Fruit fly (Drosophila melanogaster): Measurements from ENCODE around the gene Nf-YC.

Nf-YC gene

DNA sequence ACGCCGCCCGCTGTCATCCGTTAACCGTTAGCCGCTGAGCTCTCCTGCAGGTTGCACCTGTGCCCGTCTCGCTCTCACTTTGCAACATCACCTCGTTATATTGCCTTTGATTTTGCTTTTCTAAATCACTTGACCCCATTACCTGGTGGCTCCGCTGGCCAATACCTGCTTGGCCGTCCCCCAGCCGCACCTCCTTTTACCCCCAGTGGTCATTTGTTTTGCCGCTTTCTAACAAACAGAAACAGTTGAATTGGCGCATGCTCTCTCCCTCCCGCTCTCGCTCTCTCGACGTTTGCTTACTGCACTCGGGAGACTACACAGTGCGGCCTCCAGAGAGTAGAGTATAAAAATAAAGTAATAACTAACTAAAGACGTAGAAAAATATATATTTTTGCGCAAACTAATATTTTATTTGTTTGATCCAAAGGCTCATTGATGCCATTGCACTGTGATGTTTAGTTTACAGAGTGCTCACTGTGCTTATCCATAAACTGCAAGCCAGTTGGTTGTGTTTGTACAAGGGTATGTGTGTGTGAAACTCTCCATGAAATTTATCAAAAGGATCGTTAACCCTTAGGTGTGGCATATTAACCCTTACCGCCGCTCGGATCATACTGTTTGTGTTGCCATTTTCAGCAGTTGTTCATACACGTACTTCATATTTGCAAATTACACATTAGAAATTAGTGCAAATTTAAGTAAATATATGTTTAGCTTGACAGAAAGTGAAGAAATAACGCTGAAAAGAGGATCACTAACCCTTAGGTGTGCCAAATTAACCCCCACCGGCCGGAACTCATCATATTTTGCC lies 16.0 kb downstream of the Nf-YC start (continued):
- TF ChIP-seq Eip75B (GFP tag; optimal IDR thresholded peaks at IDR 0.05) (peak; percentile 88), Sox15 (GFP tag; optimal IDR thresholded peaks at IDR 0.05) (peak; percentile 87), Smox (GFP tag; optimal IDR thresholded peaks at IDR 0.05) (peak; percentile 94), pdm3 (GFP tag; optimal IDR thresholded peaks at IDR 0.05) (peak; percentile 96), CG8119 (GFP tag; IDR thresholded peaks at IDR 0.05) (peak; percentile 98), cyc (GFP tag; optimal IDR thresholded peaks at IDR 0.05) (peak; percentile 94), svp (GFP tag) (peak; percentile 97), CG34406 (GFP tag; optimal IDR thresholded peaks at IDR 0.05) (peak; percentile 88), Sox14 (GFP tag; optimal IDR thresholded peaks at IDR 0.05) (peak; percentile 95), Met (GFP tag; optimal IDR thresholded peaks at IDR 0.05) (peak; percentile 95), Hr4 (GFP tag; optimal IDR thresholded peaks at IDR 0.05) (peak; percentile 95), ss (GFP tag; optimal IDR thresholded peaks at IDR 0.05) (peak; percentile 67 to 75), CG16779 (tag; optimal IDR thresholded peaks at IDR 0.05) (peak; percentile 80)

DNA sequence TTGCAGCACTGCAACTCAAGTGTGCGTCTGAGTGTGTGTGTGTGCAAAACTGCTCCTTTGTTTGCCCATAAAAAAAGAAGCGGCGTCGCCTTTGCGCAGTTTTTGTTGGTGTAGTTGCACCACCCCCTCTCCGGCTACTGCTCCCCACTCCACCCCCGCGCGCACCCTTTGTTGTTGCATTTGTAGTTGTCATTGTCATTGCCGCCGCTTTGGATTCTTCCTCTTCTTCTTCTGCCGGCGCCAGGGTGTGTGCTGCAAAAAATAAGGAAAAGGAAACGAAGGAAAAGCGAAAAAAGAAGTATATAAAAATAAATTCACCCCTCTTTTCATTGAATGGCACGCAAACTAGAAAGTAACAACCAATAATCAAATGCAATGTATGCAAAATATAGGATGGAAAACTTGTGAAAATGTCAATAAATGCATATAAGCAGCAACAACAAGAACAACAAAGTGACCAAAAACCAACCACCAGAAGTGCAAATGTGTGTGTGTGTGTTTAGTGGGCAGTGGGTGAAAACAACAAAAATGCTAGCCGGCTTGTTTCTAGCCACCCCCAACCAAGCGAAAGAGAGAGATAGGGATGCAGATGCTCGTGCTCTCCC lies 16.7 kb downstream of the Nf-YC start:
- TF ChIP-seq achi (GFP tag; optimal IDR thresholded peaks at IDR 0.05) (no peak), svp (GFP tag) (no peak), CG10669 (GFP tag; optimal IDR thresholded peaks at IDR 0.05) (peak; percentile 5), CG1621 (tag; optimal IDR thresholded peaks at IDR 0.05) (no peak), CG6792 (GFP tag; optimal IDR thresholded peaks at IDR 0.05) (no peak), dac (GFP tag; optimal IDR thresholded peaks at IDR 0.05) (no peak), Hr38 (GFP tag; optimal IDR thresholded peaks at IDR 0.05) (no peak), CG8119 (GFP tag; IDR thresholded peaks at IDR 0.05) (no peak), ss (GFP tag; optimal IDR thresholded peaks at IDR 0.05) (peak; percentile 36 to 44), Sox14 (GFP tag; optimal IDR thresholded peaks at IDR 0.05) (peak; percentile 83), CG16779 (tag; optimal IDR thresholded peaks at IDR 0.05) (no peak), CG9139 (GFP tag; optimal IDR thresholded peaks at IDR 0.05) (peak; percentile 41), Eip75B (GFP tag; optimal IDR thresholded peaks at IDR 0.05) (no peak), CG6854 (GFP tag; optimal IDR thresholded peaks at IDR 0.05) (no peak), Eip93F (GFP tag; optimal IDR thresholded peaks at IDR 0.05) (no peak), spab (GFP tag; optimal IDR thresholded peaks at IDR 0.05) (no peak), CG3919 (GFP tag; optimal IDR thresholded peaks at IDR 0.05) (no peak), CG6163 (GFP tag; IDR thresholded peaks at IDR 0.05) (peak; percentile 24; the same call in 1 of the 3 replicates), Lpt (GFP tag; optimal IDR thresholded peaks at IDR 0.05) (no peak), CG7368 (GFP tag; optimal IDR thresholded peaks at IDR 0.05) (no peak), CG10631 (GFP tag; optimal IDR thresholded peaks at IDR 0.05) (no peak), Blimp-1 (GFP tag; optimal IDR thresholded peaks at IDR 0.05) (no peak), fkh (GFP tag; optimal IDR thresholded peaks at IDR 0.05) (no peak), acj6 (GFP tag; optimal IDR thresholded peaks at IDR 0.05) (no peak)

DNA sequence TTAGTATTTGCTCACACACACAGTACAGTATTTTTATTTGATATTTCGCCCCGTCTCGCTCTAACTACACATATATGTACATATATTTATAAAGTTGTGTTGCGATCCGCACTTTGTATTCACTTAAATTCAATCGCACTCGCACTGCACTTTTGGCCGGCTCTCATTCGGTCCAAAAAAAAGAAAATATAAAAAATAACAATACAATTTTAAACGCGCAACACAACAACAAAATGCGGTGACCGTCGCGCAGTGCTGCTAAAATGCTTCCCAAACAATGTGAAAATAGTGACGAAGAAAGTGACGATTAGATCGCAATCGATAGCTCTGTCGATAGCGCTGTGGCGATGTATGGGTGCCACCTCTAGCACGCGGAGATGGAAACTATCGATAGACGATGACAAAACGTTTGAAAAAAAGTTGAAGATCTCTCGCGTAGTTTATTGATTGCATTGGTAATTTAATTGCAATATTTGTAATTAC lies 17.4 kb downstream of the Nf-YC start, which contains the start of the genes C3G and pod1:
Gene C3G, minus strand, starts transcription at position 282 of the 483 bp plus-strand sequence.
Gene pod1, plus strand, starts transcription at position 373 of the 483 bp plus-strand sequence.
- TF ChIP-seq CG10669 (GFP tag; optimal IDR thresholded peaks at IDR 0.05) (no peak), Sox14 (GFP tag; optimal IDR thresholded peaks at IDR 0.05) (no peak), CG6276 (GFP tag; optimal IDR thresholded peaks at IDR 0.05) (no peak), CG6792 (GFP tag; optimal IDR thresholded peaks at IDR 0.05) (no peak), CG6163 (GFP tag; IDR thresholded peaks at IDR 0.05) (no peak), Met (GFP tag; optimal IDR thresholded peaks at IDR 0.05) (no peak), vri (GFP tag; optimal IDR thresholded peaks at IDR 0.05) (peak; percentile 16), CG11294 (GFP tag; IDR thresholded peaks at IDR 0.05) (no peak), fd85E (GFP tag; optimal IDR thresholded peaks at IDR 0.05) (no peak), cyc (GFP tag; optimal IDR thresholded peaks at IDR 0.05) (peak; percentile 31), CG3032 (tag; optimal IDR thresholded peaks at IDR 0.05) (no peak), CG10631 (GFP tag; optimal IDR thresholded peaks at IDR 0.05) (no peak), Smox (GFP tag; optimal IDR thresholded peaks at IDR 0.05) (peak; percentile 31), CG6808 (GFP tag; optimal IDR thresholded peaks at IDR 0.05) (no peak), CG32006 (GFP tag; optimal IDR thresholded peaks at IDR 0.05) (no peak), dsx (GFP tag; optimal IDR thresholded peaks at IDR 0.05; ENCODE audit: poor library complexity, severe bottlenecking) (peak; percentile 9), CG11902 (GFP tag; optimal IDR thresholded peaks at IDR 0.05) (no peak), CG8632 (GFP tag; optimal IDR thresholded peaks at IDR 0.05) (no peak), Sox15 (GFP tag; optimal IDR thresholded peaks at IDR 0.05) (no peak), CG6854 (GFP tag; optimal IDR thresholded peaks at IDR 0.05) (no peak), OdsH (GFP tag; optimal IDR thresholded peaks at IDR 0.05) (no peak), CG9139 (GFP tag; optimal IDR thresholded peaks at IDR 0.05) (no peak), Ets21C (GFP tag; optimal IDR thresholded peaks at IDR 0.05) (no peak), Gug (GFP tag; IDR thresholded peaks at IDR 0.05) (no peak), Hr4 (GFP tag; optimal IDR thresholded peaks at IDR 0.05) (peak; percentile 18), achi (GFP tag; optimal IDR thresholded peaks at IDR 0.05) (no peak)
